Fruit fly (Drosophila melanogaster) ovary, adult (tissue): ENCODE measurements around the gene CG17129.

Experiments
- CG17801 ChIP-seq: fragments of 200-800 bp; optimal IDR thresholded peaks from 2 replicates; lab custom pipeline; 2019; ENCODE audit warnings: missing biosample characterization, mild to moderate bottlenecking, missing genetic modification characterization, moderate library complexity; ENCODE audit not compliant: partially characterized antibody

CG17129 gene

DNA sequence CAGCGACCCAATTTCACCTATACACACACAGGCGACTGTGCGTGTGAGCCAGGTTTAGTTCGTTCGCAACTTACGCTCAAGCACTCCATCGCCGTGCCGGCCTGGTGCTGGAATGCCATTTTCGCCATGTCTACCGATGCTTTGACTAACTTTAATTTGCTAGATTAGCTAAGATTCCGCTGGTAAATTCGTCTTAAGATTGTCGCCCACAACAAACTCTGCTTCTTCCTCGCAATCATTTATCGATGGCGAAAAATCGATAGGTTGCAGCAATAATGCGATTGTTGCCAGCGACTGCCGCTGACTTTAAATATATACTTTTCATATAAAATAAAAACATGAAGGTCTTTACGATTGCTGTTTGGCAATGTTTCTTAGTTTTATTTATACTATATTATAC lies 27.5 kb downstream of the CG17129 start, which contains the start of gene CG3402:
Gene CG3402, minus strand, starts transcription at position 245 of the 400 bp plus-strand sequence.
- no peak for TF ChIP-seq CG17801

DNA sequence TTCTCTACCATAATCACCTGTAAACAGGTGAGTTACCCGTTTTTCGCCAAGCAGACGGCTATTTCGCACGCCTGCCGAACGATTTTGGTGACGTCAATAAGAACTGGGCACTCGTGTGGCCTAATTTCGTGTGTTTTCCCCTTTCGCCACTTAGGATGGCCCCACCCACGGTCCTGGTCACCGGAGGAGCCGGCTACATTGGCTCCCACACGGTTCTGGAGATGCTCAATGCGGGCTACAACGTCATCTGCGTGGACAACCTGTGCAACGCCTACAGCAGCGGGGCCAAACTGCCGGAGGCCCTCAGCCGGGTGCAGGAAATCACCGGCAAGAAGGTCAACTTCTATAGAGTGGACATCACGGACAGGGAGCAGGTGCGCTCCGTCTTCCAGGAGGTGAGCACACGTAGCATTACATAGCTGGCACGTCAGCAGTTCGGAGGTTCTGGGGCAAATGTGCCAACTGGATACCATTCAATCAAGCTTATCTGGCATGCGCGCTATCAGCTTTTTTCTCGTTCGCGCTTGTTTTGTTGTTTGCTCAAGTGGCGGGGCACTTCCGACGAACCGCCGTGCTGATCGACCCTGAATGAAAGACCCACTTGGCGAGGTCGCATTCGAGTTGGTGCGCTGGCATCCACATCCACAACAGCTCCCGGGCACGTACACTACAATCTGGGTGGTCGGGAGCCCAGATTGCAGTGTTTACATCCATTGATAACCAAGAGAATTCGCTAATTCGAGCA lies 30.9 kb downstream of the CG17129 start:
- TF ChIP-seq CG17801 = no peak

DNA sequence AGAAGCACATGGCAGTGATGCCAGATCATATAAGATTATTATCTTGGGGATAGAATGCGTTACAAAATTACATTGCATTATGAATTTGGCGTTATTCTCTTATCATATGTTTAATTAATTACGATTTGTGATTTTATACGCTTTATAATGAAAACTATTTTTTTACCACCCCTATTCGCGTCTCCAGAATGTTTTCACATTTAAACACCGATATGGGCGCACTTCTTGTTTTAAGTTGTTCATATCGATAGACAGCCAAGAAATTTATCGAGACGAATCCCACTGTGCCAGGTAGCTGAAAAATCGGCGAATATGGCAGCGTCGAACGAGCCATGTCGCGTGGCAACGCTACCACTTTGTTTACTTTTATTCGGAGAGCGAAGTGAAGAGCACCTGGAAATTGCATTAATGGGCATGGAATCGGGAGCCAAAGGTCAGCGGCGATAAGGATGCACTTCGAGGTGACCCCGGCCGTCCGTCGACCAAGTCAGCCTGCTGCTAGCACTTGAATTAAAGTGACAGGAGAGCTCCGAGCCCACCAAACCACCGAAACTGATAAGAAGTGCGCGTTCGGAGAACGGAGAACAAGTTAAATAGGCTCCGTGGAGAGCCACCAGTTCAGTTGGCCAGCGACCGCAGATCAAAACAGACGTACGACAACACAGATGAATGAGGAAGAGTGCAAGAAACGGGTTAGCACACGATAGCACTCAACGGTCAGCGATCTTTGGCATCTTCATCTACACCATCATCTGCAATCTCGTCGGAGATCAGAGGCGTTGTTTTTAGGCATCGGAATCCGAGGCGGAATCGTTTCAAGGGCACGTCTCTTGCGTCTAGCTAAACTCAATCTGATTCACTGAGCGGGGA lies 31.7 kb downstream of the CG17129 start, which contains the start of gene Gale:
Gene Gale, plus strand, starts transcription at position 401 of the 870 bp plus-strand sequence.
- TF ChIP-seq CG17801 = no peak

DNA sequence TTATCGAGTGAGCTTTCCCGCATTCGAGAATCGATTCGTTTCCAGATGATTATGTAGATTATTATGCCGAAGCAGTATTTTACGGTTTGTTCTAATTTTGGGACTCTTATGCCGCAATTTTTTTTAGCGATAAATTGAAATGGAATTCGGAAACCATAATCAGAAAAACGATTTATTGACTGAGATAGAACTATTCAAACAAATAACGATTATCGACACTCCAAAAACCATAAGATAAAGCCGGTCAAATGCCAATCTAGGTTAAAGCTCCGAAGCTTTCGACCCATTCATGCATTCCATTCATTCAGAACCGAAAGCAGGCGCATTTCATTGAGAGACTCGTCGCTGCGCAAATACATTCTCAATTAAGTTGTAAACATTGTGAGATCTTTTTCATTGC lies 32.6 kb downstream of the CG17129 start:
- no peak for TF ChIP-seq CG17801

DNA sequence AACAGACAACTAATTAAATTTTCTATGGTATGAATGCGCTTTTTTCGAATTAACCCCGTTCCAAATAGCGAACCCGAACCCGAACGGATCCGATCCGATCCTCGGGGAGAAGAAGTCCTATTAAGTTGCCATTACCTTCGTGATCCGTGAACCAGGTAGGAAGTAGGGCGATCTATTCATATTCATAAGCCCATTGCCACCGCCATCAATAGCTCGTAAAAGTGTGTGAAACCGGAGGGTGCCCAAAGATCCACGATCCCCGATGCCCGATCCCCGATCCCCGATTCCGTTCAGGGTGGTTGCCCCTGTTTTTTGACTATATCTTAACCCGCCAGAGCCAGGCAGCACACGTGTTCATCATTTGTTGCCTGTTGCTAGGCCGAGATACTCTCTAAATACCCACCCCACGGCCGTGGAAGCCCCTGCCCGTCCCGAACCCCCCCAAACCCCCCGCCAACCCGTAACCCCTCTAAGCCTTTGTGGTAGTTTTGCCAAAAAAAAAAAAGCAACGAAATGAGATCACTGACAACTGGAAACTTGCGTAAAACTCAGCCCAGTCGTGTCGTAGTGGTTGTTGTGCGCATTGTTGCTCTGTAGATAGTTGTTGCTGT lies 34.6 kb downstream of the CG17129 start:
- no peak for TF ChIP-seq CG17801

DNA sequence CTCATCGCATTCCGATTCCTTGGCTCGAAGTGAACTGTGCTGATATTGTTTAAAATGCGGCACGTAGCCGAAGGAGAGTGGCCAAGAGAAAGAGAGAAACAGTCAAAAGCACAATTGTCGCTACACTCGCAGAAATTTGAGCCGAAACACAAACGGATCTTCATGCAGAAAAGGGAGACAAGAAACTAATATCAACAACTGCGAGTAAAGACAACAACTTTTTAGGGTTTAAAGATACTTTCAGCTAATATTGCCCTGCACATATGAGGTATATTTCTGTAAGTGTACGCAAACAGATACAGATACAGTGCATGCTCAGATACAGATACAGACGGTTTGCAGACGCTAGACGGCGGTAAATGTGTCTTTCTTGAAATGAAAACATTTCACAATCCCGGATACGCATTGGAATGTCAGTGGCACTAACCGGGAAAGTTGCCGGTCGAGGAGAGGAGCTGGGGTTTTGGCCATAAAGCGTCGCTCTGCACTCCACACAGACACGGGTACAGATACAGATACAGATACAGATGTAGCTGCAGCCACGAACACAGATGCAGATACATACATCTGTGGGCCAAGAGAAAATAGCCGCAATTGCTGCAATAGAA lies 35.9 kb downstream of the CG17129 start:
- TF ChIP-seq CG17801 = peak; percentile 9

DNA sequence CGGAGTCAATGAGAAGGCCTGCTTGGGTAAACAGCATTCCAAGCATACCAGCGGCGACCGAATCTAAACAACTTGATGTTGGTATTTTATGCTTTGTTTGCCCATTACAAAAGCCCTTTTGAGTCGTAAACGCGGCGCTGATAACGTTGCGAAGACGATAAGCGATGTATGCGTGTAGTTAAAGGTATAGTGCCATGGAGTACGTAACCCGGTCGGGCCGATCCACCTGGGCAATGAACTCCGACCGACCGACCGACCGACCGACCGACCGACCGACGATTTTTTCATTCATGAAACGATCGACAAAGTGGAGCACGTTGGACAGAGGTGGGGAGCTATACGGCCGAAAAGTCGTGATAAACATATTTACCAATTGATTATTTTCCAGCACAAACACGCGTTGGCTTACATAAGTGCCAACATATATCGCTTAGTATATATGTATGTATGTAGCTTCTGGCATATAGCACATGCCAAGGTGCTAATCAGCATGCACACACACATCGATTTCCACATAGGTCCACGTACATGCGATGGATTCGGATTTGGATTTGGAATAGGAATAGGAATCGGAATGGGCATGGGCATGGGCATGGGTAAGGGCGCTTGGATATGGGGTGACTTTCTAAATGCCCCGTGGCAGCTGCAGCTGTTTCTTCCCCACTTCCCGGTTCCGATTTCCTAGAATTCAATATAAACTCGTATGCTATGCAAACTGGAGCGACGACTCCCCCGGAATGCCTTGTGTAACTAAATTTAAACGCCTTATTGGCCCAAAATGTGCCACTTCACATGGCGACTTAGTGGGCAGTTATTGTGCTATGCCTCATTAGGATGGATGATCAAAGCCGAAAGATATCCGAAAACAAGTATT lies 37.0 kb downstream of the CG17129 start:
- TF ChIP-seq CG17801 = no peak

DNA sequence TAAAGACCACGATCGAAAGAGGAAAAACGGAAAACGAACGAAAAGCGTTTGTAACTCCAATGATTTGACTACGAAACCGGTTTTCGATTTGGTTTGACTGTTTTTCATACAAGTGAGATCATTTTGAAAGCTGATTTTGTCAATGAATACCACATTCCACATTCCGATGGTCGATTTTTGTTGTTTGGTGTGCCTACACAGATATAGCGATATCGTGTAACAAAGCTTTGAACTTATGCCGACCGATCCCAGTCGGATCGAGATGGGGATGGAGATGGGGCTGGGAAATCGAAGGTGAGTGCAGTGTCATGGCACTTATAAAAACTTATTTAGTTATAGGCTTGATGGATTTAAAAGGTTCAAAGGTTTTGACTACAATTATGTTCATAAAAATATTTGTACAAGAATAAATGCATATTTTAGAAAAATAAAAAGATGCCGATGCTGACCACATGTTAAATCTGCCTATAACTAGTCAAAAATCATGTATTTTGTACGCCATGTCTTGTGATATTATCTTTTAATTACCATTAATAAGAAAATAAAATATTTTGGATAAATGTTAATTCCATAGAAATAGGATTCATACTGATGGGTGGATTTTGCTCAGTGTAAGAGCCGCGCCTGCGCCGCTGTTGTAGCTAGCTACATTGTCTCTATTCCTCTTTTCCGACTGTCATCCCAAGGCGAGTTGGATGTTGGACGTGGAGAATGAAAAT lies 37.8 kb downstream of the CG17129 start:
- no peak for TF ChIP-seq CG17801

DNA sequence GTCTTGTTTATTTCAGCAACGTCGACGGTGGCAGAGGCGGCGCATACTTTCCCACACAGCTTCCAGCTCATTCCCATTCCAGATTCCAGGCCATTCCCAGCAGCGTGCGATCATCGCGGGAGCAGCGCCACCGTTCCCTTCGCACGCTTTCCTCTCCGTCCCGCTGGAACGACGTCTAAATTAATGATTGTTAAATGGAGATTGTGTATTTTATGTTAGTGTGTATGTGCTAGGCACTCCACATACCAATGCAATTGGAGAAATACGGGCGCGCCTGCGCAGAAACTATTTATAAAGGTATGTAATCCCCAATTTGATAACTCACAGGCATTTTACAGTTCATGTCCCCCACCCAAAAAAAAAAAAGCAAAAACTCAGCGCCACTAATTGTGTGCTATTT lies 38.7 kb downstream of the CG17129 start:
- TF ChIP-seq CG17801 = no peak

DNA sequence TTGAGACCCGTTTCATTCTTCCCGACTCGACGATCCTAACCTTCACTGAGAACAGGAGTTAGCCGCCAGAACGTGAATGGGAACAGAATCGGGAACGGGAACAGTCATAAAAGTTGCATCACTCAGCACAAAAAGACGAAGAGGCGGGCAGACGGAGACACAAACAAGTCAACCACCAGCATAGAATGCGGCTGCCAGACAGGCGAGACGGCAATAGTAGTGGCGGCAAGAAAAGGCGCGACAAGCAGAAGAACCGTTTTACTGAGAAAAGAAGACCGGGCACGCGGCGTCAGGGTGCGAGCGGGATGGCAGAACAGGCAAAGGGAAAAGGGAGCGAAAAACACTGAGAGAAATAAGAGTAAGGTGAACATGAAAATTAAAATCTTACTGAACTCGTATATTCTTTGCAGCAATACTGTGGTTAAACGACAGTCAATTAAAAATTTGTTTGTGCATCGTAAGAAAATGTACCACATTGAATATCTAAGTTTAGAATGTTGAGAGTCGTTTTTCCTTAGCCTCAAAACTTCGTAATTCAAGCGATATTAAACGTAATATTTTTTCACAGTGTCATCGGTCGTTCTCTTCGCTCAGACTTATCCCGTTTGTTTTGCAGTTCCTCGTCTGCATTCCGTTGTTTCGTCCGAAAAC lies 39.7 kb downstream of the CG17129 start:
- TF ChIP-seq CG17801 = peak; percentile 88

DNA sequence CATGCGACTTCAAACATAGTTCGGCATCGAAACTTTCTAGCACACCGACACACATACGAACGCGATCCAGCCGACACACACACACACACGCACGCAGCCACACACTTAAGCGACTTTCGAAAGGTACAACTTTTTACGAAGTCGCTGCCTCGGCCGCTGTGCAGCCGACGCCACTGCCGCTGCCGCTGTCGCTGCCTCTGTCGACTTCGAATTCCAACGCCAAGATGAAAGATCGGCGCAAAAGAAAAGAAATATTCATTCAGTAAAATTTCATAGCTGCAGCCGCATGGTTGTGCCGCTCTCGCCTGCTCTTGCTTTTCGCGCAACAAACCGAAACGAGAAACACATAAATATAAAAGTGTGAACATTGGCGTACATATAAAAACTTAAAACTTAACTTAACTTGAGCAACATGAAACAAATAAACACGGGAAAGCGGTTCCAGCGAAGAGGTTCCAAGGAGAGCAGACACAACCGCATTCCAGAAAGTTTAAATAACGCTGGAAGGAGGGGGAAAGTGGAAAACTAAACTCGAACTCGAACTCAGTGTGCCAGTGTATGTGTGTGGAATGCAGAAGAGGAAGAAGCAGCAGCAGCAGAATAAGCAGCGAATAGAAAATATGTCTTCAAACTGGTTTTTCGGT lies 40.5 kb downstream of the CG17129 start:
- no peak for TF ChIP-seq CG17801

DNA sequence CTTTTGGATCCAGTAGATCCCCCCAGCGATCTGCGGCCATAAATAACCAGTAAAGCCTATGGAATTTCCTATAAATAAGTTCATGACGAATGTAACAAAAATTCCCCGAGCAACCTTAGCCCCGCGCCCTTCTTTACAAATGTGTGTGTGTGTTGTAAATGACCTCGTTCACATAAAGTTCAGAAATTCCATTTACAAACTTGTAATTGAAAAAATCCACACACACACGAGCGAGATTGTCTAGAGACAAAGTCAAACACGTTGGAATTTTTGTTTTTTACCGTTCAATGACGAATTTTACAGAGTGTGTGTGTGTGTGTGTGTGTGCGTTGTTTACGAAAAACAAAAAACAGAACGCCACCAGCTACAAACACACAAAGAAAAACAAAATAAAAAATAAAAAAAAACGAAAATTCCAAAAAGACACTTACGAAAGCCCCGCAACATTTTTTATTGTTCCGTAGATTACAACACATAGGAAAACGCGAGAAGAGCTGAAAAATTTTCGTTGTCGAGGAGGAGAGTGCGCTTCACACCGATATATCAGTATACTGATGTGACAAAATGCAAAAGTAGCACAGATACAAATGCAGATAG lies 41.3 kb downstream of the CG17129 start:
- no peak for TF ChIP-seq CG17801

DNA sequence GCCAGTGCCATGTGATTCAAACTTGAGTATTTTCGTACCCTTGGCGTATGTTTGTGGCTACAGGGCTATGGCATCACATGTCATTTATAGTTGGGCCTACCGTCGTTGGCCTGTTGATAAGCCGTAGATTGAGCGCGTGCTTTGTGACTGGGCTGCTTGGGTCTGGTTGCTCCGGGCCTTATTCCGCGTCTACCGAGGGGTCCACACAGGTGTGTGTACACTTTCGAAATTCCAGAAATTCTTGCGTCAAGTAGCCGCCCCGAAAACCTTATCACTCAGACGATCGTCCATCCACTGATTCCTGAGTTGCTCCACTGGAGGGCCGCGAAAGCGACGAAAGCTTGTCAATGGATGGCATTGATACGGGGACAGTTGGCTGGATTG lies 42.1 kb downstream of the CG17129 start:
- no peak for TF ChIP-seq CG17801
